Fruit fly (Drosophila melanogaster): ENCODE measurements around the gene Dim1.

Gene Dim1

DNA sequence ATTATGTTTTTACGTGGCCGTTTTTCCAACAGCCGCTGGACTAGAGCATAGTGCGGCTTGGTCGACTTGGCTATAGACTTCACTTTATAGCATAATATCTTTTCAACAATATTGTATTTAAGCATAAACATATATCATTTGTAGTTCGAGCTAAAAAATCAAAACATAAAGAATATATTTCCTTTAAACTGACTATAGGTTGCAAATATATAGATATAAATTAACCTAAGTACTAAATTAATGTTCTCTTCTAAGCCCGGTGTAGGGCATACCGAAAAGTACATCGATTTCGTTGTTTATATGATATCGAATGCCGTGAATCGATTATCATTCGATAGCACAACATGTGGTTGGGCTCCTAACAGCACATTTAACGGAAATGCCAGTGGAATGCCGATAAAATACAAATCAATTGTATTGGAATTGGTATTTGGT is 45.5 kb downstream of the Dim1 start, which contains the start of gene MFS18 (continued):
- TF ChIP-seq Usf (GFP tag; optimal IDR thresholded peaks at IDR 0.05) (peak; percentile 88), CG2199 (GFP tag; IDR thresholded peaks at IDR 0.05) (peak; percentile 99), CG15073 (GFP tag; optimal IDR thresholded peaks at IDR 0.05) (peak; percentile 80), Opbp (GFP tag; IDR thresholded peaks at IDR 0.05; ENCODE audit: partially characterized antibody) (peak; percentile 83; the same call in 2 of the 3 replicates), hth (optimal IDR thresholded peaks at IDR 0.05) (no peak), CG31365 (tag; optimal IDR thresholded peaks at IDR 0.05) (peak; percentile 89), CG6654 (GFP tag; optimal IDR thresholded peaks at IDR 0.05) (peak; percentile 91), Dll (GFP tag; IDR thresholded peaks at IDR 0.05; ENCODE audit: partially characterized antibody) (peak; percentile 63; the same call in 2 of the 4 replicates), sens (GFP tag) (peak; percentile 97), z (GFP tag; IDR thresholded peaks at IDR 0.05) (peak; percentile 77; the same call in 2 of the 3 replicates), HmgZ (tag; optimal IDR thresholded peaks at IDR 0.05) (peak; percentile 96), slou (GFP tag; optimal IDR thresholded peaks at IDR 0.05) (peak; percentile 98), ERR (GFP tag; optimal IDR thresholded peaks at IDR 0.05) (peak; percentile 57), NfI (GFP tag; optimal IDR thresholded peaks at IDR 0.05) (peak; percentile 92), CG6813 (GFP tag; optimal IDR thresholded peaks at IDR 0.05) (peak; percentile 98), CG17612 (GFP tag; IDR thresholded peaks at IDR 0.05) (peak; percentile 98), CG15601 (tag; optimal IDR thresholded peaks at IDR 0.05) (peak; percentile 91), Jarid2 (GFP tag; optimal IDR thresholded peaks at IDR 0.05) (peak; percentile 91), CG14860 (GFP tag; IDR thresholded peaks at IDR 0.05; ENCODE audit: partially characterized antibody) (peak; percentile 74; the same call in 2 of the 3 replicates), bab2 (GFP tag; optimal IDR thresholded peaks at IDR 0.05) (peak; percentile 88), caup (GFP tag; optimal IDR thresholded peaks at IDR 0.05; ENCODE audit: severe bottlenecking) (peak; percentile 97), Deaf1 (tag; optimal IDR thresholded peaks at IDR 0.05) (peak; percentile 69), Oli (tag; optimal IDR thresholded peaks at IDR 0.05) (peak; percentile 95), az2 (GFP tag; optimal IDR thresholded peaks at IDR 0.05) (peak; percentile 97), peb (GFP tag; IDR thresholded peaks at IDR 0.05) (peak; percentile 99), cg (GFP tag; optimal IDR thresholded peaks at IDR 0.05) (no peak), Hr51 (GFP tag; optimal IDR thresholded peaks at IDR 0.05) (peak; percentile 98 to 99), wor (GFP tag; IDR thresholded peaks at IDR 0.05) (peak; percentile 99), eve (GFP tag; optimal IDR thresholded peaks at IDR 0.05) (no peak), Dip3 (GFP tag; optimal IDR thresholded peaks at IDR 0.05) (peak; percentile 82), CG34376 (GFP tag; optimal IDR thresholded peaks at IDR 0.05) (peak; percentile 96), Pdp1 (GFP tag; optimal IDR thresholded peaks at IDR 0.05) (peak; percentile 85 to 87), Bdp1 (GFP tag; optimal IDR thresholded peaks at IDR 0.05) (peak; percentile 79), CG10431 (GFP tag; optimal IDR thresholded peaks at IDR 0.05) (peak; percentile 57), CG11093 (GFP tag; IDR thresholded peaks at IDR 0.05) (peak; percentile 98), CG12104 (GFP tag; optimal IDR thresholded peaks at IDR 0.05) (peak; percentile 94), gem (tag; optimal IDR thresholded peaks at IDR 0.05) (peak; percentile 98), slbo (GFP tag; IDR thresholded peaks at IDR 0.05) (peak; percentile 99), CG9817 (tag; optimal IDR thresholded peaks at IDR 0.05) (peak; percentile 87), sna (GFP tag; IDR thresholded peaks at IDR 0.05; ENCODE audit: partially characterized antibody) (peak; percentile 43; the same call in 1 of the 2 replicates), onecut (GFP tag; IDR thresholded peaks at IDR 0.05) (peak; percentile 89), Nf-YC (tag; optimal IDR thresholded peaks at IDR 0.05) (peak; percentile 87), CG13894 (tag; optimal IDR thresholded peaks at IDR 0.05) (peak; percentile 95), HHEX (GFP tag; optimal IDR thresholded peaks at IDR 0.05) (peak; percentile 98), Meics (GFP tag; optimal IDR thresholded peaks at IDR 0.05) (peak; percentile 98), Hr78 (GFP tag; optimal IDR thresholded peaks at IDR 0.05) (no peak), pb (GFP tag; optimal IDR thresholded peaks at IDR 0.05) (peak; percentile 88), gfzf (GFP tag; optimal IDR thresholded peaks at IDR 0.05) (peak; percentile 30), CG15011 (GFP tag; optimal IDR thresholded peaks at IDR 0.05) (peak; percentile 97)

Data from whole organism, embryonic.